Comparison of ENCODE assay signal across 5 worm cellular contexts in genomic region chrIII:6420995-6421404, ce11.
TF ChIP-seq lines count a peak whose summit lies in the region.

No protein-coding gene starts in this region.

TF ChIP-seq in whole organism, L1 larva, 84 proteins besides CTCF, POLR2A, EP300 and RAD21 (continued from another document and continues in another):
- peak; percentile 99 for TF ChIP-seq nhr-85 (tag; lab: Kevin White, UChicago)
- peak; percentile 22 for TF ChIP-seq hpl-2 (GFP tag; optimal IDR thresholded peaks at IDR 0.05; lab: Kevin White, UChicago)
- TF ChIP-seq xbp-1 (tag; optimal IDR thresholded peaks at IDR 0.05; lab: Kevin White, UChicago), result peak; percentile 91
- TF ChIP-seq tbx-2 (tag; optimal IDR thresholded peaks at IDR 0.05; lab: Kevin White, UChicago), result peak; percentile 96
- TF ChIP-seq isw-1 (GFP tag; IDR thresholded peaks at IDR 0.05; lab: Robert Waterston, UW), result peak; percentile 87
- peak; percentile 52 for TF ChIP-seq ceh-8 (GFP tag; optimal IDR thresholded peaks at IDR 0.05; lab: Kevin White, UChicago)
- TF ChIP-seq nhr-71 (tag; optimal IDR thresholded peaks at IDR 0.05; lab: Kevin White, UChicago), result peak; percentile 99
- TF ChIP-seq fos-1 (tag; optimal IDR thresholded peaks at IDR 0.05; lab: Kevin White, UChicago), result peak; percentile 60
- no peak for TF ChIP-seq unc-30 (tag; optimal IDR thresholded peaks at IDR 0.05; lab: Kevin White, UChicago)
- TF ChIP-seq pax-3 (tag; optimal IDR thresholded peaks at IDR 0.05; lab: Kevin White, UChicago), result peak; percentile 88
- peak; percentile 67 for TF ChIP-seq lin-39 (tag; optimal IDR thresholded peaks at IDR 0.05; lab: Kevin White, UChicago)
- peak; percentile 97 for TF ChIP-seq nhr-47 (tag; optimal IDR thresholded peaks at IDR 0.05; lab: Kevin White, UChicago)
- peak; percentile 77 for TF ChIP-seq fkh-4 (tag; optimal IDR thresholded peaks at IDR 0.05; lab: Kevin White, UChicago; ENCODE audit: borderline replicate concordance)
- TF ChIP-seq C34B4.2 (tag; optimal IDR thresholded peaks at IDR 0.05; lab: Kevin White, UChicago), result peak; percentile 53
- TF ChIP-seq lin-35 (GFP tag; optimal IDR thresholded peaks at IDR 0.05; lab: Kevin White, UChicago), result peak; percentile 76 to 81
- peak; percentile 92 for TF ChIP-seq rnt-1 (tag; optimal IDR thresholded peaks at IDR 0.05; lab: Kevin White, UChicago)
- peak; percentile 60 for TF ChIP-seq nhr-77 (tag; optimal IDR thresholded peaks at IDR 0.05; lab: Kevin White, UChicago)
- TF ChIP-seq ets-5 (GFP tag; IDR thresholded peaks at IDR 0.05; lab: Robert Waterston, UW), result no peak
- no peak for TF ChIP-seq pag-3 (tag; optimal IDR thresholded peaks at IDR 0.05; lab: Kevin White, UChicago; ENCODE audit: borderline replicate concordance, insufficient read depth)
- TF ChIP-seq elt-2 (tag; optimal IDR thresholded peaks at IDR 0.05; lab: Kevin White, UChicago), result peak; percentile 95
- TF ChIP-seq zip-4 (GFP tag; optimal IDR thresholded peaks at IDR 0.05; lab: Kevin White, UChicago), result peak; percentile 77
- TF ChIP-seq nhr-84 (tag; optimal IDR thresholded peaks at IDR 0.05; lab: Kevin White, UChicago), result no peak
- TF ChIP-seq mep-1 (tag; optimal IDR thresholded peaks at IDR 0.05; lab: Kevin White, UChicago), result peak; percentile 78
- peak; percentile 91 for TF ChIP-seq dsc-1 (tag; optimal IDR thresholded peaks at IDR 0.05; lab: Kevin White, UChicago)
- TF ChIP-seq ama-1 (optimal IDR thresholded peaks at IDR 0.05; lab: Kevin White, UChicago), result no peak
- TF ChIP-seq lin-14 (GFP tag; optimal IDR thresholded peaks at IDR 0.05; lab: Kevin White, UChicago), result peak; percentile 98

TF ChIP-seq in whole organism, L2 larva, 48 proteins besides CTCF, POLR2A, EP300 and RAD21 (continued from another document):
- TF ChIP-seq ama-1 (optimal IDR thresholded peaks at IDR 0.05; lab: Kevin White, UChicago) (no peak), fos-1 (tag; optimal IDR thresholded peaks at IDR 0.05; lab: Kevin White, UChicago) (peak; percentile 58), F13H6.1 (tag; optimal IDR thresholded peaks at IDR 0.05; lab: Kevin White, UChicago) (peak; percentile 94), dmd-4 (tag; optimal IDR thresholded peaks at IDR 0.05; lab: Kevin White, UChicago) (no peak), nhr-237 (tag; optimal IDR thresholded peaks at IDR 0.05; lab: Kevin White, UChicago) (no peak), gmeb-1 (tag; optimal IDR thresholded peaks at IDR 0.05; lab: Kevin White, UChicago) (peak; percentile 85), ztf-4 (tag; optimal IDR thresholded peaks at IDR 0.05; lab: Kevin White, UChicago) (peak; percentile 35), nhr-23 (tag; optimal IDR thresholded peaks at IDR 0.05; lab: Kevin White, UChicago) (no peak), unc-62 (GFP tag; optimal IDR thresholded peaks at IDR 0.05; lab: Kevin White, UChicago) (peak; percentile 66), peb-1 (tag; optimal IDR thresholded peaks at IDR 0.05; lab: Kevin White, UChicago) (no peak), blmp-1 (tag; optimal IDR thresholded peaks at IDR 0.05; lab: Kevin White, UChicago; ENCODE audit: insufficient read depth) (peak; percentile 83), lsy-2 (tag; optimal IDR thresholded peaks at IDR 0.05; lab: Kevin White, UChicago) (peak; percentile 53 to 89), nhr-25 (tag; optimal IDR thresholded peaks at IDR 0.05; lab: Kevin White, UChicago) (peak; percentile 92), nhr-21 (tag; optimal IDR thresholded peaks at IDR 0.05; lab: Kevin White, UChicago) (peak; percentile 96), mbf-1 (tag; optimal IDR thresholded peaks at IDR 0.05; lab: Kevin White, UChicago) (no peak), mab-5 (tag; optimal IDR thresholded peaks at IDR 0.05; lab: Kevin White, UChicago) (peak; percentile 83)

TF ChIP-seq in whole organism, L3 larva, 47 proteins besides CTCF, POLR2A, EP300 and RAD21 (continued from another document):
- TF ChIP-seq egl-5 (tag; optimal IDR thresholded peaks at IDR 0.05; lab: Kevin White, UChicago) (no peak), lin-39 (tag; optimal IDR thresholded peaks at IDR 0.05; lab: Kevin White, UChicago) (peak; percentile 79), aly-2 (tag; optimal IDR thresholded peaks at IDR 0.05; lab: Kevin White, UChicago) (no peak), tbx-2 (tag; optimal IDR thresholded peaks at IDR 0.05; lab: Kevin White, UChicago) (peak; percentile 79), R02D3.7 (tag; optimal IDR thresholded peaks at IDR 0.05; lab: Kevin White, UChicago) (peak; percentile 65), unc-62 (GFP tag; optimal IDR thresholded peaks at IDR 0.05; lab: Kevin White, UChicago) (peak; percentile 53), lsy-12 (tag; optimal IDR thresholded peaks at IDR 0.05; lab: Kevin White, UChicago) (peak; percentile 88), ceh-28 (tag; optimal IDR thresholded peaks at IDR 0.05; lab: Kevin White, UChicago) (peak; percentile 68), nhr-77 (tag; optimal IDR thresholded peaks at IDR 0.05; lab: Kevin White, UChicago) (peak; percentile 30), ceh-82 (tag; optimal IDR thresholded peaks at IDR 0.05; lab: Kevin White, UChicago) (peak; percentile 22), nhr-23 (tag; optimal IDR thresholded peaks at IDR 0.05; lab: Kevin White, UChicago) (peak; percentile 97), ceh-16 (tag; optimal IDR thresholded peaks at IDR 0.05; lab: Kevin White, UChicago) (no peak), fkh-2 (tag; optimal IDR thresholded peaks at IDR 0.05; lab: Kevin White, UChicago) (no peak), ztf-11 (tag; optimal IDR thresholded peaks at IDR 0.05; lab: Kevin White, UChicago) (no peak), lin-15B (tag; optimal IDR thresholded peaks at IDR 0.05; lab: Kevin White, UChicago) (peak; percentile 50)

TF ChIP-seq in whole organism, L4 larva, 104 proteins besides CTCF, POLR2A, EP300 and RAD21 (continued from another document and continues in another):
- TF ChIP-seq dve-1 (tag; optimal IDR thresholded peaks at IDR 0.05; lab: Kevin White, UChicago; ENCODE audit: insufficient read depth), result peak; percentile 88
- TF ChIP-seq snpc-4 (tag; optimal IDR thresholded peaks at IDR 0.05; lab: Kevin White, UChicago), result no peak
- TF ChIP-seq F10B5.3 (tag; optimal IDR thresholded peaks at IDR 0.05; lab: Kevin White, UChicago), result peak; percentile 34
- TF ChIP-seq ama-1 (optimal IDR thresholded peaks at IDR 0.05; lab: Kevin White, UChicago), result no peak
- TF ChIP-seq tag-97 (GFP tag; IDR thresholded peaks at IDR 0.05; lab: Robert Waterston, UW), result no peak
- peak; percentile 40 for TF ChIP-seq nhr-76 (tag; optimal IDR thresholded peaks at IDR 0.05; lab: Kevin White, UChicago)
- TF ChIP-seq vab-7 (GFP tag; IDR thresholded peaks at IDR 0.05; lab: Robert Waterston, UW), result no peak
- 0 out of 2 replicates have a peak, but pooled peaks have one; percentile 22 for TF ChIP-seq Y75B8A.6 (GFP tag; IDR thresholded peaks at IDR 0.05; lab: Robert Waterston, UW)
- peak; percentile 99 for TF ChIP-seq hlh-11 (tag; optimal IDR thresholded peaks at IDR 0.05; lab: Kevin White, UChicago)
- TF ChIP-seq ztf-7 (tag; optimal IDR thresholded peaks at IDR 0.05; lab: Kevin White, UChicago), result no peak
- peak; percentile 56; the same call in 1 of the 2 replicates for TF ChIP-seq ctbp-1 (GFP tag; IDR thresholded peaks at IDR 0.05; lab: Robert Waterston, UW)
- peak; percentile 78 for TF ChIP-seq spr-3 (GFP tag; optimal IDR thresholded peaks at IDR 0.05; lab: Kevin White, UChicago)
- peak; percentile 93 for TF ChIP-seq T26A8.4 (GFP tag; IDR thresholded peaks at IDR 0.05; lab: Robert Waterston, UW)
- TF ChIP-seq ceh-32 (tag; optimal IDR thresholded peaks at IDR 0.05; lab: Kevin White, UChicago; ENCODE audit: poor library complexity), result no peak
- peak; percentile 93 for TF ChIP-seq saeg-2 (GFP tag; IDR thresholded peaks at IDR 0.05; lab: Robert Waterston, UW)
- TF ChIP-seq snpc-1.2 (GFP tag; IDR thresholded peaks at IDR 0.05; lab: Robert Waterston, UW), result no peak
- TF ChIP-seq ces-1 (GFP tag; optimal IDR thresholded peaks at IDR 0.05; lab: Kevin White, UChicago), result no peak
- TF ChIP-seq zag-1 (tag; optimal IDR thresholded peaks at IDR 0.05; lab: Kevin White, UChicago), result no peak
- TF ChIP-seq nhr-237 (tag; optimal IDR thresholded peaks at IDR 0.05; lab: Kevin White, UChicago), result no peak
- no peak for TF ChIP-seq lir-3 (tag; optimal IDR thresholded peaks at IDR 0.05; lab: Kevin White, UChicago)
- no peak for TF ChIP-seq unc-130 (GFP tag; optimal IDR thresholded peaks at IDR 0.05; lab: Kevin White, UChicago)
- peak; percentile 84 for TF ChIP-seq rbr-2 (tag; optimal IDR thresholded peaks at IDR 0.05; lab: Kevin White, UChicago)
- no peak for TF ChIP-seq F44E2.7 (GFP tag; IDR thresholded peaks at IDR 0.05; lab: Robert Waterston, UW)
- peak; percentile 98 for TF ChIP-seq mxl-3 (GFP tag; optimal IDR thresholded peaks at IDR 0.05; lab: Kevin White, UChicago)
- peak; percentile 72 for TF ChIP-seq spr-1 (tag; optimal IDR thresholded peaks at IDR 0.05; lab: Kevin White, UChicago)
- peak; percentile 96 to 99 for TF ChIP-seq mdl-1 (tag; optimal IDR thresholded peaks at IDR 0.05; lab: Kevin White, UChicago)
- no peak for TF ChIP-seq ztf-11 (tag; optimal IDR thresholded peaks at IDR 0.05; lab: Kevin White, UChicago)
- no peak for TF ChIP-seq fkh-10 (GFP tag; optimal IDR thresholded peaks at IDR 0.05; lab: Kevin White, UChicago)
- no peak for TF ChIP-seq lin-29 (GFP tag; IDR thresholded peaks at IDR 0.05; lab: Robert Waterston, UW)
- TF ChIP-seq R02D3.7 (tag; optimal IDR thresholded peaks at IDR 0.05; lab: Kevin White, UChicago), result no peak
- TF ChIP-seq php-3 (GFP tag; IDR thresholded peaks at IDR 0.05; lab: Robert Waterston, UW), result peak; percentile 93
- no peak for TF ChIP-seq zip-2 (tag; optimal IDR thresholded peaks at IDR 0.05; lab: Kevin White, UChicago)
- TF ChIP-seq ceh-62 (tag; optimal IDR thresholded peaks at IDR 0.05; lab: Kevin White, UChicago), result no peak
- TF ChIP-seq skn-1 (tag; optimal IDR thresholded peaks at IDR 0.05; lab: Kevin White, UChicago), result no peak
- peak; percentile 73; the same call in 1 of the 2 replicates for TF ChIP-seq dmd-9 (GFP tag; IDR thresholded peaks at IDR 0.05; lab: Robert Waterston, UW)
- no peak for TF ChIP-seq unc-39 (tag; optimal IDR thresholded peaks at IDR 0.05; lab: Kevin White, UChicago)
- TF ChIP-seq ceh-82 (tag; optimal IDR thresholded peaks at IDR 0.05; lab: Kevin White, UChicago), result no peak
- TF ChIP-seq nhr-77 (tag; optimal IDR thresholded peaks at IDR 0.05; lab: Kevin White, UChicago), result peak; percentile 10
- TF ChIP-seq nhr-41 (GFP tag; IDR thresholded peaks at IDR 0.05; lab: Robert Waterston, UW), result peak; percentile 54; the same call in 1 of the 2 replicates
- TF ChIP-seq mxl-2 (GFP tag; conservative IDR thresholded peaks at IDR 0.05; lab: Robert Waterston, UW), result peak; percentile 62; the same call in 1 of the 2 replicates
- TF ChIP-seq ZK337.2 (GFP tag; IDR thresholded peaks at IDR 0.05; lab: Robert Waterston, UW), result 0 out of 2 replicates have a peak, but pooled peaks have one; percentile 39

TF ChIP-seq in whole organism, young adult, 124 proteins besides CTCF, POLR2A, EP300 and RAD21 (continued from another document):
- TF ChIP-seq F39B2.1 (GFP tag; IDR thresholded peaks at IDR 0.05; lab: Robert Waterston, UW) (no peak), dox-1 (GFP tag; IDR thresholded peaks at IDR 0.05; lab: Robert Waterston, UW) (peak; percentile 80), mxl-1 (tag; optimal IDR thresholded peaks at IDR 0.05; lab: Kevin White, UChicago) (no peak)
